Worm (Caenorhabditis elegans) whole organism, L4/young adult: ENCODE measurements around the gene ZK1098.9.

Experiments
- W03F9.2 ChIP-seq: fragments of 150-350 bp; optimal IDR thresholded peaks from 2 replicates; lab custom pipeline; 2014; ENCODE audit warnings: missing biosample characterization, missing genetic modification characterization
- dao-5 ChIP-seq: sonication (generic microtip); optimal IDR thresholded peaks from 2 replicates; lab custom pipeline; 2016; ENCODE audit warnings: missing genotype, missing genetic modification characterization, moderate library complexity, missing compliant biosample characterization
- him-1 ChIP-seq: sonication (generic microtip); optimal IDR thresholded peaks from 2 replicates; lab custom pipeline; 2016; ENCODE audit warnings: missing genotype, missing genetic modification reagents, missing genetic modification characterization, missing compliant biosample characterization

ZK1098.9 gene

DNA sequence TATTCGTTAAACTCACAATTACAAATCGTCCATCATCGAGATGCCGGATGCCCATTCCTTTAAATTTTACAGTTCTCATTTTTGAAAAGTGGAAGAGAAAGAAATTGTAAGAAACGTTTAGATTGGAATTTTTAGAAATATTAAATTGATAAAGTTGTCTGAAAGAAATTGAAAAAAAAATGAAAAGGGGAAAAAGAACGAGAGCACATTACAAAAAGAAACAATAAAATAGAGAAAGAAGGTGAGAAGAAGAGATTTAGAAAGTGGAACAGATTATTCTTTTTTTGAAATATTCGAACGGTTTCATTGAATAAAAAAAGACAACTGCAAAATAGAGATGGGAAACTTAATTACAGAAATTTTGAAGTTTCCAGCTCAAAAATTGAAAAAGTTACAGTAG lies 16.9 kb downstream of the ZK1098.9 start, which contains the start of gene C48B4.8:
TSS of gene C48B4.8 (minus strand) at position 101 of the 400 bp plus-strand sequence.
- TF ChIP-seq W03F9.2 (tag; lab: Kevin White, UChicago) (no peak), dao-5 (no peak), him-1 (no peak)

DNA sequence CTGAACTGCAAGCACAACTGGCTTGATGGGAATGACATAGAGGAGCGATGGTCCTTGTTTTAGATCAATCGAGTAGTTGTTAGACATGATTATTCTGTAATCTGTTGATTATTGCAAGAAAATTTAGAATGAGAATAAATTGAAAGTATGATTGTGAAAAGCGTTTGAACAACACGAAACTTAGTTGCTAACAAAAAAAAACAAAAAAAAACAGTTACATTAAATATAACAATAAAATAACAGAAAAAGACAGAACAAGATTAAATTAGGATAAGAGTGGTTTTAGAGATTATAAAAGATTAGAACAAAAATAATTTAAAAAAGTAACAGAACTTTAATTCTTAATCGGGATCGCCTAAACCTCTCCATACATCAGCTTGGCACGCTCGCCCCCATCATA lies 19.0 kb downstream of the ZK1098.9 start, which contains the start of gene C48B4.9:
TSS of gene C48B4.9 (minus strand) at position 101 of the 400 bp plus-strand sequence.
- TF ChIP-seq W03F9.2 (tag; lab: Kevin White, UChicago) (no peak), dao-5 (no peak), him-1 (no peak)

DNA sequence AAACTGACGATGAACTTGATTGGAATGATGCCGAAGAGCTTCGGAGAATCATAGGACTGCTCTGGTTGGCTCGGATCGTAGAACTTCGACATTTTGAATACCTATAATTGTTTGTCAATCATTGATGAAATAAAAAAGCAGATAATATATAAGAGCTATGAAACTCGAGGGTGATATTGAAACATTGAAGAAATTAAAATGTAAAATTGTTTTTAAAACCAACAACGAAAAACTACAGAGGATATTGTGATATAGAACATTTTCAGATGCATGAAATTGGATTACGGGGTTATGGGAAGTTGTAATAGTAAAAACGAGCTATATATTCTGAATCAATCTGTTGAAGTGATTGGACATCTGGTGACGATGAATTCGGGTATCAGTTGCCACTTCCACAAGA lies 20.2 kb downstream of the ZK1098.9 start, which contains the start of gene C48B4.10:
TSS of gene C48B4.10 (minus strand) at position 101 of the 400 bp plus-strand sequence.
- no peak for TF ChIP-seq him-1
- no peak for TF ChIP-seq dao-5
- TF ChIP-seq W03F9.2 (tag; lab: Kevin White, UChicago): no peak

DNA sequence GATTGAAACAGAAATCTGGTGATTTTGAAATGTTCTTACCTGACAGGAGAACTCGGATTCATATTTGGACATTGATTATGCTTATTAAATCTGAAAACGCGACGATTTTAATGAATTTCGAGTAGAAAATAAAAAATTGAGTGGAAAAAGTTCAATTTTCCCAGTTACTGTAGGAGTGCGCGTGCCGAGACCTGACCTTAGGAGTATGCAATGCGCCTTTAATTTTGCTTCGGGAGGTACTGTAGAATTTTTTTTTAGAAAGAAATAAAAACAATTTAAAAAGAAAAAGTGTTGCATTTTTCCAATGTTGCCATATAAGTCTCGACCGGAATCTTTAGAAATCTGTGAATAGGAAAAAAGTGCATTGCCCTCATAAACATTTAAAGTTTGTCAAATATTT lies 21.7 kb downstream of the ZK1098.9 start, which contains the start of gene C48B4.11:
TSS of gene C48B4.11 (minus strand) at position 143 of the 400 bp plus-strand sequence.
- TF ChIP-seq dao-5 (no peak), him-1 (no peak), W03F9.2 (tag; lab: Kevin White, UChicago) (no peak)

DNA sequence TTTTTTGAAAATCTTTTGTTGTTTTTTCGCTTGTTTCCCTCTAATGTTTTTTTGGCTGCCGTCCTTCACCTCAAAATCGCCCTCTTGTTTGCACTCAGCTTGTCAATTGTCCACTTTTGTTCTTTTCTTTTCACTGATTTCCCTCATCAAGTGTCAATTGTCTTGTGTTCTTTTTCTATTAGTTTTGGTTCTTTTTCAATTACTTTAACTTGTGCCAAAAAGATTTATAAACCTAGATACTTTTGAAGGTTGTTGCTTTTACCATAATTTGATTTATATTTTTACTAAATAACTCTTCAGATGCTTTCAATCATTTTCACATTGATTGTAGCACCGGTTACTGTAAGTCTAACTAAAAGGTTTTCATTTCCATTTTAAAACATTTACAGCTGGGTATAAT lies 24.2 kb downstream of the ZK1098.9 start, which contains the start of gene C48B4.13:
TSS of gene C48B4.13 (plus strand) at position 301 of the 400 bp plus-strand sequence.
- TF ChIP-seq him-1 (no peak), dao-5 (no peak), W03F9.2 (tag; lab: Kevin White, UChicago) (no peak)

DNA sequence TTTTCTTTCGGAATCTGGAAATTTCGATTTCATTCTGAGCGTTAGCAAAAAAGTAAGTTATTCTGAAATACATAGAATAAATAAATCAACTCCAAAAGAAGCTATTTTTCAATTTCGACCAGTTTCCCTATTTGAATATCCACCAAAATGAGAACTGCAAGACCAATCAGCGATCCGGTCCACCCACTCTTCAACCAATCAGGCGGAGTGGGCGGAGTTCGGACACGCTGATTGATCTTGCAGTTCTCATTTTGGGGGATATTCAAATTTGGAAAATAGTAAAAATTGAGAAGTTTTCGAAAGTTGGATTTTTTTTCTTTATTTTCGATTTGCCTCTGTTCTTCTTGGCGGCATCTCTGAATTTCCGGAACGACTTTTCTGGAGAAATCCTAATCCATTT lies 26.6 kb downstream of the ZK1098.9 start:
- TF ChIP-seq him-1 (no peak), W03F9.2 (tag; lab: Kevin White, UChicago) (no peak), dao-5 (no peak)

DNA sequence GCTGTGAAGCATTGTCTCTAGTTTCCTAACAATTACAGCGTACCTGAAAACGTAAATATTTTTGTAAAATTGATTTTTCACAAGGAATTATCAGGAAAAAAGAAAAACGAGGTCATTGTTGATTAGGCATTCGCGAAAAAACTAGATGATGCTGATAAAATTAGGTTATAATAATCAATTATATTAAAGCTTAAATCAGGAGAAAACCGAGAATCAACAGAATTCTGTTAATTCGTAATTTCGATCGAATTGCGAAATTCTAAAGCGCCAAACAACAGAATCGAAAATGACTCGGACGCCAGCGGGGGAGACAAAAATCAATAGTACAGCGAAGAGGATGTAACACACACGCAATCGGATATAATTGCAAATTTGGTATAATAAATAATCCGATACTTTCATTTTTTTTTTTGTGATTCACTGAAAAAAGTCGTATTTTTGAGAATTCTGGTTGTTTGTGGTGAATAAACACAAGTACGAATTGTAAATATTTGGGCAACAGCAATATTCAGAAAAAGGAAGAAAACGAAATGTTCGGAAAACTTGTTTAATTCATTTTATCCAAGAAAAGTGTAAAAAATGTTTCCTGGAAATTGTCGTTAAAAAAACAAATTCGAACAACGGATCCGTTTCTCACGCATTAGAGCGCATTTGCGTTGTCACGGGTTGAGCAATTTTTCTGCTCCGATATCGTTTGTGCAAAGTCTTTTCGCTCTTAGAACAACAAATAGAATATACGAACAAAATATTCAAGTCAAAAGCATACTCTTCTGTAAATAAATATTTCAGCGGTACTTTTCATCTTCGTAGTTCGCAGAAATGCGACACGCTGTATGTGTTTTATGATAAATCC lies 36.0 kb downstream of the ZK1098.9 start, which contains the start of gene ced-7:
TSS of gene ced-7 (minus strand) at position 51 of the 853 bp plus-strand sequence.
- TF ChIP-seq dao-5 (no peak), him-1 (no peak), W03F9.2 (tag; lab: Kevin White, UChicago) (no peak)

DNA sequence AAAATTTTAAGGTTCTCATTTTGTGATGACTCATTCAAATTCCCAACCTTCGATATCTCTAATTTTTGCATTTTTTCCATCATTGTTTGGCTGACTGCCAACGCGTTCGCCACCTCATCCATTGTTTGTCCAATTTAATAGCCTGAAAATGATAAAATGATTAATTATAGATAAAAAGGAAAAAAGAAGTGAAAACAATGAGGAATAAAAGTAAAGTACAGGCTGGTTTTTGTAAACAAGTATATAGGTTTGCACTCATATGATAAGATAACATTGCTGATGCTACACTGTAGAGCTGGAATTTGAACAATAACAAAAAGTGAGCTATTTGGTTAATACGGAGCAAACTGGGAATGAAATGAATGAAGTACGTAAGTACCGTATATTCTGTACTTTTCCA lies 38.0 kb downstream of the ZK1098.9 start, which contains the start of gene C48B4.3:
TSS of gene C48B4.3 (minus strand) at position 149 of the 400 bp plus-strand sequence.
- TF ChIP-seq dao-5 (no peak), him-1 (no peak), W03F9.2 (tag; lab: Kevin White, UChicago) (no peak)

DNA sequence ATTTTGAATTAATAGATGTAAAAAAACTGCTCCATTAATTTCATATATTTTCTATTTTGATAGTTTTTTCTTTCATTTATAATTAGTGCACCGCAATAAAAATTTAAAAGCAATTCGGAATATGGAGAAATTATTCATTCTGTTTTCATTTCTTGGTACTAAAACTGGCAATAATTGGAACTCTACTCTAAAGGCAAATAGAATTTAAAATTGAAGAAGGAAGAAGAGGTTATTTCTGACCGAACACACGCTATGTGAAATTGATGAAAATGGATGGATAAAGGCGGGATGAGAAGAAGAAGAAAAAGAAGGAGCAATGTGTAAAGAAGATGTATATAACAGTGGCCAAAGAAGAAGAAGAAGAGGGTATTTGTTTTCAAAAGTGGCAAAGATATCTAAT lies 39.0 kb downstream of the ZK1098.9 start:
- TF ChIP-seq him-1 (no peak), W03F9.2 (tag; lab: Kevin White, UChicago) (no peak), dao-5 (no peak)

DNA sequence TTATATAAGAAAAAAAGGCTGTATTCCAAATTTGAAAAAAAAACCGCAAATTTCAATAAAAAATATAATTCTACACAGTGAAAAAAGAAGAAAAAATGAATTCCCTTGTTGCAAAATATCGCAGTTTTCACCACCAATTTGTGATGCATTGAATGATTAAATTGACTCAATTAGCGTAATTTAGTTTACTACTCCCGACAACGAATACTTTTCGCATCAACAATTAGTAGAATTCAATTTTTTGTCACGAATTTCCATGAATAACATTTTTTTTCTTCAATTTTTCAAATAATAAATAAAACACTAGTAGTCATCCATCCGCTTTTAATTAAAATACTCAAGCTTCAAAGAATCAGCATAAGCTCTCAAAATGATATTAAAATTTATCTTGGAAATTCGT lies 41.1 kb downstream of the ZK1098.9 start:
- no peak for TF ChIP-seq W03F9.2 (tag; lab: Kevin White, UChicago)
- no peak for TF ChIP-seq dao-5
- TF ChIP-seq him-1: no peak

DNA sequence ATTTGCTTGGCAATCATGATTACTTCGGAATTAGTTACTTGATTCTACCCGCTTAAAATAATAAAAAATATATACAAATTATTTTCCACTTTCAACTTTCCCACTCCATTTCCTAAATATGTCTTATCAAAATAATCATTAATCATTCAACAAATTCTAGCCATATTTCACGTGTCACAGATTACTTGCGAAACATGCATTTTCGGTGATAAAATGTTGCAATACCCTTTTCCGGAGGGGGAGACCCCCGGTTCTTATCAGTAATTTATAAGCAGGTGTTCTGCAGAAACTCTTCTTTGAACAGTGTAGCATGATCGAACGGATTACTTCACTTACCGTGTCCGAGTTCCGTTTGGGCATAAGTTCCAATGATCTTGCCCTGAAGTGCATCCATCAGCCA lies 46.0 kb downstream of the ZK1098.9 start:
- TF ChIP-seq him-1: no peak
- no peak for TF ChIP-seq dao-5
- TF ChIP-seq W03F9.2 (tag; lab: Kevin White, UChicago): no peak

DNA sequence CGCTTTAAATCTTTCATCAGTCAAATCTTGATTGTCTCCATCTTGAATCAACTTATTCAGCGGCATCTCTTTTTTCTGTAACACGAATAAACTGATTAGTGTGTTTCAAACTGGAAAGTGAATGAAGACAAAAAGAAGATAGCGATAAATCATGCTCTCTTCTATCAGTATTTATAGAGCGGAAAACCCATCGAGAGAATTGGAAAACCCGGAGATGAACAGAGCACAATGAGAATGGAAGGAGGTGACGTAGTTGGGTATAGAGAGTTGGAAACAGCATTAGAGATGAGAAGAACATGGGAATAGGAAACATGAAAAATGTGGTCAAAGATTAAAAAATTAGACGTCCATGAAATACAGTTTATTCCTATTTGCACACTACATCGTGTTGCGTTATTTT lies 47.9 kb downstream of the ZK1098.9 start, which contains the start of gene acox-1.5:
TSS of gene acox-1.5 (minus strand) at position 75 of the 400 bp plus-strand sequence.
- TF ChIP-seq dao-5: no peak
- no peak for TF ChIP-seq him-1
- TF ChIP-seq W03F9.2 (tag; lab: Kevin White, UChicago): no peak
